Fruit fly (Drosophila melanogaster) whole organism, wandering third instar larva: ENCODE results near the gene Sfxn2.

Experiments used
- Abd-B ChIP-seq: fragments of >200 bp; optimal IDR thresholded peaks from 2 replicates; lab custom pipeline; 2017; ENCODE audit warnings: missing biosample characterization, missing genetic modification characterization
- CG32264 ChIP-seq: fragments of 200-800 bp; sonication (Bioruptor generic); optimal IDR thresholded peaks from 2 replicates; lab custom pipeline; 2016; ENCODE audit warnings: missing biosample characterization, missing genetic modification characterization
- CrebA ChIP-seq: fragments of 200-800 bp; sonication (Bioruptor generic); optimal IDR thresholded peaks from 2 replicates; lab custom pipeline; 2016; ENCODE audit warnings: missing biosample characterization, mild to moderate bottlenecking, missing genetic modification characterization, borderline replicate concordance
- Dfd ChIP-seq: fragments of >200 bp; optimal IDR thresholded peaks from 2 replicates; lab custom pipeline; 2017; ENCODE audit warnings: missing biosample characterization, missing genetic modification characterization
- Dif ChIP-seq: fragments of 200-275, 200-300 bp; sonication (Bioruptor generic); optimal IDR thresholded peaks from 2 replicates; lab custom pipeline; 2018; ENCODE audit warnings: missing biosample characterization, missing genetic modification characterization; ENCODE audit not compliant: partially characterized antibody
- GATAd ChIP-seq: sonication (Bioruptor generic); optimal IDR thresholded peaks from 2 replicates; lab custom pipeline; 2016; ENCODE audit warnings: missing biosample characterization, missing genetic modification characterization
- HLH106 ChIP-seq: fragments of 200-800 bp; optimal IDR thresholded peaks from 3 replicates; lab custom pipeline; 2019; ENCODE audit warnings: missing biosample characterization, mild to moderate bottlenecking, missing genetic modification characterization, moderate library complexity
- Hr78 ChIP-seq: fragments of >200 bp; optimal IDR thresholded peaks from 2 replicates; lab custom pipeline; 2017; ENCODE audit warnings: missing biosample characterization, missing genetic modification characterization
- Hr83 ChIP-seq: fragments of 200-300 bp; sonication (Bioruptor generic); optimal IDR thresholded peaks from 2 replicates; lab custom pipeline; 2016; ENCODE audit warnings: missing biosample characterization, mild to moderate bottlenecking, missing genetic modification characterization, moderate library complexity; ENCODE audit not compliant: poor library complexity, severe bottlenecking
- Jra ChIP-seq: sonication (Bioruptor generic); optimal IDR thresholded peaks from 2 replicates; lab custom pipeline; 2016; ENCODE audit warnings: missing biosample characterization, missing genetic modification characterization
- Mio ChIP-seq: sonication (Bioruptor generic); optimal IDR thresholded peaks from 2 replicates; lab custom pipeline; 2016; ENCODE audit warnings: missing biosample characterization, missing genetic modification characterization
- Myc ChIP-seq: fragments of >200 bp; optimal IDR thresholded peaks from 2 replicates; lab custom pipeline; 2017
- OdsH ChIP-seq: fragments of 200-800 bp; sonication (Bioruptor generic); optimal IDR thresholded peaks from 2 replicates; lab custom pipeline; 2016; ENCODE audit warnings: missing biosample characterization, mild to moderate bottlenecking, missing genetic modification characterization
- Rel ChIP-seq, 2 experiments: fragments of 200-800 bp; sonication (Bioruptor generic) in 1 of 2; optimal IDR thresholded peaks; 2 replicates in 1 of 2; 3 replicates in 1 of 2; lab custom pipeline; 2016 to 2019; ENCODE audit warnings: mild to moderate bottlenecking in 2 of 2, missing biosample characterization in 2 of 2, missing genetic modification characterization in 2 of 2, moderate library complexity in 1 of 2
- Sp1 ChIP-seq: fragments of 200-800 bp; sonication (Bioruptor generic); optimal IDR thresholded peaks from 3 replicates; lab custom pipeline; 2019; ENCODE audit warnings: missing biosample characterization, mild to moderate bottlenecking, missing genetic modification characterization, moderate library complexity
- br ChIP-seq: fragments of 200-800 bp; sonication (Bioruptor generic); optimal IDR thresholded peaks from 2 replicates; lab custom pipeline; 2016; ENCODE audit warnings: missing biosample characterization, missing genetic modification characterization
- brk ChIP-seq: fragments of 200-800 bp; sonication (Bioruptor generic); optimal IDR thresholded peaks from 2 replicates; lab custom pipeline; 2016; ENCODE audit warnings: missing biosample characterization, mild to moderate bottlenecking, missing genetic modification characterization
- dsf ChIP-seq: sonication (Bioruptor generic); optimal IDR thresholded peaks from 2 replicates; lab custom pipeline; 2016; ENCODE audit warnings: missing biosample characterization, missing genetic modification characterization, borderline replicate concordance
- ey ChIP-seq: fragments of 200-800 bp; sonication (Bioruptor generic); optimal IDR thresholded peaks from 2 replicates; lab custom pipeline; 2016; ENCODE audit warnings: missing biosample characterization, missing genetic modification characterization
- foxo ChIP-seq, 2 experiments: fragments of 200-800 bp; sonication (Bioruptor generic); optimal IDR thresholded peaks; 2 replicates in 1 of 2; 3 replicates in 1 of 2; lab custom pipeline; 2016 to 2017; ENCODE audit warnings: missing biosample characterization in 2 of 2, missing genetic modification characterization in 2 of 2
- fru ChIP-seq: fragments of 200-800 bp; sonication (Bioruptor generic); optimal IDR thresholded peaks from 3 replicates; lab custom pipeline; 2016; ENCODE audit warnings: missing biosample characterization, mild to moderate bottlenecking, missing genetic modification characterization
- h ChIP-seq: fragments of 200-800 bp; sonication (Bioruptor generic); optimal IDR thresholded peaks from 3 replicates; lab custom pipeline; 2016; ENCODE audit warnings: missing biosample characterization, mild to moderate bottlenecking, missing genetic modification characterization
- lola ChIP-seq: fragments of >200 bp; optimal IDR thresholded peaks from 2 replicates; lab custom pipeline; 2017; ENCODE audit warnings: missing biosample characterization, missing genetic modification characterization
- psq ChIP-seq: fragments of 200-800 bp; sonication (Bioruptor generic); optimal IDR thresholded peaks from 3 replicates; lab custom pipeline; 2017; ENCODE audit warnings: missing biosample characterization, mild to moderate bottlenecking, missing genetic modification characterization, moderate library complexity
- rgr ChIP-seq: fragments of 200-800 bp; sonication (Bioruptor generic); optimal IDR thresholded peaks from 3 replicates; lab custom pipeline; 2016; ENCODE audit warnings: missing biosample characterization, mild to moderate bottlenecking, missing genetic modification characterization
- sage ChIP-seq: fragments of 200-800 bp; sonication (Bioruptor generic); optimal IDR thresholded peaks from 2 replicates; lab custom pipeline; 2016; ENCODE audit warnings: missing biosample characterization, mild to moderate bottlenecking, missing genetic modification characterization
- tai ChIP-seq: sonication (Bioruptor generic); optimal IDR thresholded peaks from 2 replicates; lab custom pipeline; 2016; ENCODE audit warnings: missing biosample characterization, missing genetic modification characterization
- usp ChIP-seq: fragments of >200 bp; optimal IDR thresholded peaks from 2 replicates; lab custom pipeline; 2017; ENCODE audit warnings: missing biosample characterization, missing genetic modification characterization
- woc ChIP-seq: sonication (Bioruptor generic); optimal IDR thresholded peaks from 2 replicates; lab custom pipeline; 2016; ENCODE audit warnings: missing biosample characterization, mild to moderate bottlenecking, missing genetic modification characterization

Sfxn2 gene

DNA sequence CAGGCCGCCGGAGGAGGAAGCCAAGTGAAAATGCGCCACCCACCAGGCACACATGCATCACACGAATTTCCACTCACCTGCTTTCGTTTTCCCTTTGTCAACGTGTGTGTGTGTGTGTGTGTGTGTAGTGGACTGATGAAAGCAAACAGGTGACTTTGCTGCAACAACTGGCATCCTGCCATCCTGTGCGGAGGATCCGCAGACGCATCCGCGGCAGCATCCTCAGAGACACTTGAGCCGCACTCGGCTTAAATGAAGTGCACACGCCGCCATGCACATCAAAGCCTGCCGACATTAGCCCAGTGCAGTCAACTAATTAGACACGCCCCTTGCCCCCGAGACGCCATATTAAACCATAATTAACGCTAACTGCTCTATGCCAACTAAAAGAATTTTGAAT, 4.1 kb upstream of the Sfxn2 start:
- TF ChIP-seq Myc (no peak), foxo (GFP tag; optimal IDR thresholded peaks at IDR 0.05; lab: Kevin White, UChicago) (no peak), OdsH (GFP tag; lab: Kevin White, UChicago) (no peak), Abd-B (GFP tag; lab: Kevin White, UChicago) (no peak)
- TF ChIP-seq, all 38 proteins: peak for 0

DNA sequence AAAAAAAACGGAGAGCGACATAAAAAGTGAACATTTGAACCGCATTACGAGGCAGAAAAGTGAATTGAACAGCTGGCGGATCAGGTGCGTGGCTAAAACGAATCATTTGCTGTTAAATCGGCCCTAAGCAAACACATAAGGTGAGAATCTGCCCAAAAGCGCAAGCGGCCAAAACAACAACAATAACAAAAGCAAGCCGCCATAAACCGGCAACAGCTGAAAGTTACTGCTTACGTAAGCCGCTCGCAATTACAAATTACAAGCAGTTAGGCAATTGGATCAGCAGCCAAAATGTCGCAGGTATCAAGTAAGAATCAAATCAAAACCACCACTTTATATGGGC, 416 bp downstream of the Sfxn2 start:
- TF ChIP-seq Hr83 (peak; percentile 3), CG32264 (GFP tag; lab: Kevin White, UChicago) (no peak), ey (GFP tag; lab: Kevin White, UChicago) (no peak), lola (GFP tag; lab: Kevin White, UChicago) (no peak)

DNA sequence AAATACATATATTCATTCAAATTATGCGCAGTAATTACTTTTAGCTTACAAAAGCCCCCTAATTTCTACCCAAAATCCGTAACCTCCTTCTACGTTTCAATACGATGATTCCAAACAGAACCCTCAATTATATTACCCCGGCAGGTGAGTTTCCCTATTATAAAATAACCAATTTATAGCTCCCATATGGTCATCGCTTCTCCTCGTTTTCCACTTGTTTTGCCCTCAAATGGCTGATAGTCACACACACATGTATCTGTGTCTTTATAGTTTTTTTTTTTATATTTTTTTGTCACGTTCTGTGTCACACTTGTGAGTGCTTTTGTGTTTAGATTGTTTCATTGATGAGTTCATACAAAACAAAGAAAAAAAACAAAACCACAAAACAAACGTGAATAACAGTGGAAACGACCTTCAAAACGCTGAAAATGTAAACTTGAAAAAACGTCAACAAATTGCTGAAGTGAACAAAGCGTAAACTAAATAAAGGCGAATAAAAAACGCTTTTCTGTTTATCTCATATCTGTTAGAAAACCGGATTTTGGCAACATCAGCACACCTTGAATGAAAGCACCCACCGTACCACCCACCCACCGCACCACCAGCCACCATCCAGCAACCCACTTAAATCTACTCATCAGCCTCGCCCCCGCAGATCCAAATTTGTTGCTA, 8.3 kb downstream of the Sfxn2 start:
- TF ChIP-seq psq (GFP tag; lab: Kevin White, UChicago) (no peak), GATAd (no peak), fru (GFP tag; lab: Kevin White, UChicago) (no peak), foxo (GFP tag; optimal IDR thresholded peaks at IDR 0.05; lab: Kevin White, UChicago) (peak in 1 of 2 experiments; percentile 1), h (GFP tag; lab: Kevin White, UChicago) (no peak), Dif (no peak), lola (GFP tag; lab: Kevin White, UChicago) (no peak), usp (GFP tag; lab: Kevin White, UChicago) (no peak), brk (GFP tag; lab: Kevin White, UChicago) (no peak)

- no peak for TF ChIP-seq OdsH (GFP tag; lab: Kevin White, UChicago)
- TF ChIP-seq Sp1 (GFP tag; lab: Kevin White, UChicago): peak; percentile 43
- no peak for TF ChIP-seq CG32264 (GFP tag; lab: Kevin White, UChicago)
- TF ChIP-seq psq (GFP tag; lab: Kevin White, UChicago): peak; percentile 0
- TF ChIP-seq rgr (GFP tag; lab: Kevin White, UChicago): peak; percentile 41
- TF ChIP-seq Abd-B (GFP tag; lab: Kevin White, UChicago): no peak
- peak; percentile 6 for TF ChIP-seq Hr83
- no peak for TF ChIP-seq Mio
- peak; percentile 13 for TF ChIP-seq br
- no peak for TF ChIP-seq Rel (GFP tag; optimal IDR thresholded peaks at IDR 0.05; lab: Kevin White, UChicago)
- TF ChIP-seq Rel (tag; optimal IDR thresholded peaks at IDR 0.05; lab: Kevin White, UChicago): peak; percentile 25
- no peak for TF ChIP-seq usp (GFP tag; lab: Kevin White, UChicago)
- TF ChIP-seq sage (GFP tag; lab: Kevin White, UChicago): peak; percentile 4
- TF ChIP-seq Myc: no peak
- TF ChIP-seq CrebA (GFP tag; lab: Kevin White, UChicago): peak; percentile 64
- peak; percentile 44 for TF ChIP-seq h (GFP tag; lab: Kevin White, UChicago)
- TF ChIP-seq, all 38 proteins: peak for 9
Measured at dm6 chr3L:19072177-19072603, 9.2 kb downstream of the Sfxn2 start.

DNA sequence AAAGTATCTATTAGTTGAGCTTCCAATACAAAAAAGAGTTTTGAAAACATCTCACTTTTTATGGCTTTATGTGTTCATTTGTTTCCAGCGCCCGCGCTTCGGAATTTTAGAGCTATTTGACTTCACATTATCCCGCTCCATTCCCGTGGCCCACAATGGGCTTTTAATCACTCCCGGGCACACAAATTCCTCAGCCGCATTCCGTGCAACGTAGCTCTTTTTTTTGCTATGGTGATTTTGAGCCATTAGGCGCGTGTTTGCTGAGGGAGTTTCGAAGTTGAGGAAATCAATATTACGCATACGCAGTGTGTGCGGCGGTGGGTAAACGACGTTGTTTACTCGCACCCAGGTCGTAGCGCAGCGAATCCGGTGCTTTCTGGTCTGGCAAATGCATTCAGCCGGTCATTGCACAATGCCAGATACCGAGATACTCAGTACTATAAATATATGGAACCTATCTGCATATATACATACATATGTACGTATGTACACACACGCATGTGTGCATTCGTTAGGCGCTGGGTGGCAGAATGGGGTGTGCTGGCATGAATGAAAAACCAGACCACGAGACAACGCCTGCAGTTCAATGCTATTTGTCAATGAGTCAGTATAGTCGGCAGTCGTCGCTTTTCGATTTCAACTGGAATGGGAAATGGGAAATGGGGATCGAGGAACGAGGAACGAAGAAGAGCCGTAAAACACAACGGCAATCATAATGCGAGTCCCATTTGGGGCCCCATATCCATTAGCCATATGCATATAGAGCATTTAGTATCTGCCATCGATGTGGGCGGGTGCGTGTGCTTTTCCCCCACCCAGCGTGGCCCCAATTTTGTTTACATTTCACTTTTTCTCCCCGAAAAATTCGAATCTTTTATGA, 10.3 kb downstream of the Sfxn2 start:
- TF ChIP-seq usp (GFP tag; lab: Kevin White, UChicago) (no peak), HLH106 (tag; lab: Kevin White, UChicago) (no peak), OdsH (GFP tag; lab: Kevin White, UChicago) (no peak), br (no peak), Rel (GFP tag; optimal IDR thresholded peaks at IDR 0.05; lab: Kevin White, UChicago) (no peak), Rel (tag; optimal IDR thresholded peaks at IDR 0.05; lab: Kevin White, UChicago) (no peak), sage (GFP tag; lab: Kevin White, UChicago) (no peak), Dif (no peak), foxo (GFP tag; optimal IDR thresholded peaks at IDR 0.05; lab: Kevin White, UChicago) (no peak), psq (GFP tag; lab: Kevin White, UChicago) (no peak), Hr78 (GFP tag; lab: Kevin White, UChicago) (no peak), Hr83 (no peak)
- TF ChIP-seq, all 38 proteins: peak for 0

DNA sequence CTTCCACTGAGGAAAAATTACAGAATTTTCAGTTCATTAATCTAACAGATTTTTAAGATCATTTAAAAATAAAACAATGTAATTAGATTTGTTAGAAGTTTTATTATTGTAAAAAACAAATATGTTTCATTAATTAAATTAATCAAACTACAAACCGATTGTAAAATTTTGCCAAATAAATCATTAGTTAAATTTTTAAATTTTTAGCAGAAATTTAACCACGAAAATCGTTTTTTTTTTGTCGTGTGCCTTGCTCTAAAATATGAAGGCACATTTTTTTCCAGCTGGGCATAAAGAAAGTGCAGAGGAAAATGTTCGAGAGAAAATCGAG, 10.9 kb downstream of the Sfxn2 start:
- no peak for TF ChIP-seq Hr83
- no peak for TF ChIP-seq Dfd (GFP tag; lab: Kevin White, UChicago)
- TF ChIP-seq Mio: no peak
- no peak for TF ChIP-seq GATAd
- TF ChIP-seq woc (GFP tag; lab: Kevin White, UChicago): no peak
- no peak for TF ChIP-seq Jra (GFP tag; lab: Kevin White, UChicago)
- no peak for TF ChIP-seq Abd-B (GFP tag; lab: Kevin White, UChicago)
- no peak for TF ChIP-seq fru (GFP tag; lab: Kevin White, UChicago)
- TF ChIP-seq Rel (GFP tag; optimal IDR thresholded peaks at IDR 0.05; lab: Kevin White, UChicago): no peak
- TF ChIP-seq Rel (tag; optimal IDR thresholded peaks at IDR 0.05; lab: Kevin White, UChicago): no peak
- no peak for TF ChIP-seq usp (GFP tag; lab: Kevin White, UChicago)
- no peak for TF ChIP-seq CrebA (GFP tag; lab: Kevin White, UChicago)
- no peak for TF ChIP-seq tai (GFP tag; lab: Kevin White, UChicago)
- TF ChIP-seq dsf (GFP tag; lab: Kevin White, UChicago): no peak
- no peak for TF ChIP-seq foxo (GFP tag; optimal IDR thresholded peaks at IDR 0.05; lab: Kevin White, UChicago)
